Worm (Caenorhabditis elegans) whole organism, mixed stage, embryonic: ENCODE data around the gene T16G12.12.

Experiments
- blmp-1 ChIP-seq: fragments of 150-350 bp; optimal IDR thresholded peaks from 2 replicates; lab custom pipeline; 2014; ENCODE audit warnings: missing biosample characterization, missing genetic modification characterization
- elt-1 ChIP-seq: sonication (generic microtip); optimal IDR thresholded peaks from 2 replicates; lab custom pipeline; 2017; ENCODE audit warnings: missing genetic modification characterization, mild to moderate bottlenecking, missing compliant biosample characterization, antibody characterized with exemption, moderate library complexity, borderline replicate concordance; ENCODE audit not compliant: insufficient read depth
- lin-13 ChIP-seq: fragments of 150-350 bp; optimal IDR thresholded peaks from 2 replicates; lab custom pipeline; 2014; ENCODE audit warnings: missing biosample characterization, missing genetic modification characterization
- lsy-2 ChIP-seq: fragments of 150-350 bp; optimal IDR thresholded peaks from 2 replicates; lab custom pipeline; 2014; ENCODE audit warnings: missing biosample characterization, missing genetic modification characterization
- mep-1 ChIP-seq: fragments of 150-350 bp; optimal IDR thresholded peaks from 2 replicates; lab custom pipeline; 2017; ENCODE audit warnings: missing biosample characterization, missing genetic modification reagents, missing genetic modification characterization, inconsistent platforms
- nhr-12 ChIP-seq: fragments of 150-350 bp; optimal IDR thresholded peaks from 2 replicates; lab custom pipeline; 2014; ENCODE audit warnings: missing biosample characterization, missing genetic modification characterization
- nhr-237 ChIP-seq: fragments of 150-350 bp; optimal IDR thresholded peaks from 2 replicates; lab custom pipeline; 2014; ENCODE audit warnings: missing biosample characterization, missing genetic modification characterization
- nhr-76 ChIP-seq: sonication (generic microtip); optimal IDR thresholded peaks from 2 replicates; lab custom pipeline; 2017; ENCODE audit warnings: missing biosample characterization, missing genetic modification characterization
- tbx-8 ChIP-seq: fragments of 200-800 bp; sonication (Bioruptor generic); optimal IDR thresholded peaks from 2 replicates; lab custom pipeline; 2018; ENCODE audit warnings: mild to moderate bottlenecking, missing genetic modification characterization, moderate library complexity, missing compliant biosample characterization
- unc-39 ChIP-seq: fragments of 150-350 bp; optimal IDR thresholded peaks from 2 replicates; lab custom pipeline; 2014; ENCODE audit warnings: missing biosample characterization, missing genetic modification characterization

- TF ChIP-seq elt-1 (tag; lab: Kevin White, UChicago) (no peak), unc-39 (tag; lab: Kevin White, UChicago) (no peak), tbx-8 (GFP tag; lab: Kevin White, UChicago) (no peak), nhr-237 (no peak), nhr-76 (tag; lab: Kevin White, UChicago) (no peak), lsy-2 (tag; lab: Kevin White, UChicago) (no peak), nhr-12 (tag; lab: Kevin White, UChicago) (no peak), lin-13 (tag; lab: Kevin White, UChicago) (no peak), mep-1 (tag; lab: Kevin White, UChicago) (no peak), blmp-1 (tag; lab: Kevin White, UChicago) (no peak)
Observed at ce11 chrIII:10060573-10060972, 7.2 kb downstream of the T16G12.12 start, which contains the start of gene T16G12.13.
